Worm (Caenorhabditis elegans) whole organism, early embryonic: Measurements from ENCODE around the gene srt-74.

ENCODE experiments used
- B0310.2 ChIP-seq: sonication (generic microtip); optimal IDR thresholded peaks from 2 replicates; lab custom pipeline; 2016; ENCODE audit warnings: mild to moderate bottlenecking, missing genetic modification characterization, missing compliant biosample characterization
- F13C5.2 ChIP-seq: sonication (generic microtip); optimal IDR thresholded peaks from 2 replicates; lab custom pipeline; 2017; ENCODE audit warnings: mild to moderate bottlenecking, missing genetic modification characterization, inconsistent platforms, missing compliant biosample characterization
- ama-1 ChIP-seq: fragments of 150-350 bp; optimal IDR thresholded peaks from 2 replicates; lab custom pipeline; 2014
- ceh-13 ChIP-seq: fragments of 200-800 bp; sonication (Bioruptor generic); optimal IDR thresholded peaks from 2 replicates; lab custom pipeline; 2018; ENCODE audit warnings: mild to moderate bottlenecking, missing genetic modification characterization, missing compliant biosample characterization
- ceh-36 ChIP-seq: sonication (generic microtip); optimal IDR thresholded peaks from 2 replicates; lab custom pipeline; 2016; ENCODE audit warnings: missing genetic modification characterization, inconsistent platforms, missing compliant biosample characterization
- ets-7 ChIP-seq: sonication (generic microtip); optimal IDR thresholded peaks from 2 replicates; lab custom pipeline; 2016; ENCODE audit warnings: missing genotype, missing genetic modification characterization, missing compliant biosample characterization
- flt-1 ChIP-seq: fragments of 200-800 bp; sonication (Bioruptor generic); IDR thresholded peaks from 2 replicates; pipeline ENCODE4 v1.3.6; 2022; ENCODE audit warnings: missing genetic modification characterization, missing compliant biosample characterization
- hmbx-1 ChIP-seq: sonication (generic microtip); optimal IDR thresholded peaks from 2 replicates; lab custom pipeline; 2016; ENCODE audit warnings: mild to moderate bottlenecking, missing genetic modification characterization, missing compliant biosample characterization
- hmg-4 ChIP-seq: fragments of 200-800 bp; sonication (Bioruptor generic); optimal IDR thresholded peaks from 2 replicates; lab custom pipeline; 2018; ENCODE audit warnings: mild to moderate bottlenecking, missing genetic modification characterization, missing compliant biosample characterization
- sea-1 ChIP-seq: fragments of 200-800 bp; sonication (Bioruptor generic); conservative IDR thresholded peaks from 2 replicates; pipeline ENCODE4 v1.3.6; 2022; ENCODE audit warnings: missing genetic modification characterization, missing compliant biosample characterization
- tbx-11 ChIP-seq: fragments of 200-800 bp; sonication (Bioruptor generic); IDR thresholded peaks from 2 replicates; pipeline ENCODE4 v1.3.6; 2022; ENCODE audit warnings: missing genetic modification characterization, missing compliant biosample characterization
- tra-4 ChIP-seq: sonication (generic microtip); optimal IDR thresholded peaks from 2 replicates; lab custom pipeline; 2017; ENCODE audit warnings: missing genetic modification characterization, missing compliant biosample characterization

DNA sequence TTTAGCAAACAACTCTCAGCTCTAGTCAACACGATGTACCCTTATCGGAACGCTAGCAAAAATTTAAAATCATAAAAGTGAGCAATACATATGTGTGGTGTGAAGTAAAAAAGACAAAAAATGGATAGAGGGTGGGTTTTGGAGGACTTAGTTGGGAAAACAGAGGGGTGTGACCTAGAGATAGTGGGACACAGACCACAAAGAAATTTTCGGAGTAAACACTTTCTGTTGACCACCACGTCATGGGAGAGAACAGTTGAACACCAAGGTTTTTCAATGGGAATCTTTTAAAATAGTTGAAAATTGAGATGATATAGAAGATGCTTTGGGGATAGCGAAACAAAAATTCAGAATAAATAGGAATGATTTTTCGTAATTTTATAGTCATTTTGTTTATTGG is 35.1 kb upstream of the srt-74 start:
- no peak for TF ChIP-seq ceh-36 (tag; lab: Kevin White, UChicago)
- no peak for TF ChIP-seq hmbx-1 (tag; lab: Kevin White, UChicago)
- TF ChIP-seq hmg-4 (GFP tag; lab: Kevin White, UChicago): no peak
- no peak for TF ChIP-seq tbx-11
- TF ChIP-seq F13C5.2 (tag; lab: Kevin White, UChicago): no peak
- no peak for TF ChIP-seq ama-1 (lab: Kevin White, UChicago)
- no peak for TF ChIP-seq tra-4 (tag; lab: Kevin White, UChicago)
- no peak for TF ChIP-seq flt-1 (GFP tag; lab: Robert Waterston, UW)
- no peak for TF ChIP-seq sea-1 (GFP tag; lab: Robert Waterston, UW)
- no peak for TF ChIP-seq B0310.2 (tag; lab: Kevin White, UChicago)
- no peak for TF ChIP-seq ceh-13 (GFP tag; lab: Kevin White, UChicago)
- TF ChIP-seq ets-7 (tag; lab: Kevin White, UChicago): no peak
